Worm (Caenorhabditis elegans): Measurements from ENCODE around the gene T24H7.9.

DNA sequence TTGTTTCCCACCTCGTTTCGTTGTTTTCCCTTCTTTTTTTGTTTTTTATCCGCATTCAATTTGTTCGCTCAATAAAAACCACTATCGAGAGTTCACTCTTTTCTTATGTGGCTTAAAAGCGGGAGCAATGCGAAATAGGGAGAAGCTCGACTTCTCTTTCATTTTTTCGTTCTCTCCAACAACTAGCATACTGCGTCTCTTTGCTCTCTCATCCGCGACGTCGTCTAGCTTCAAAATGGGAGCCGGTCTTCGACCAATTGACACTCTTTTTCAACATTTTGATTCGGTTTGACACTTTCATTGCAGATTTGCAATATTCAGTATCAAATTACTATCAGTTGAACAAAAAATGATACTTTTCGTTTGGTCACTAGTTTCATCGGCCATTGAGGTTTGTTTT is 38.6 kb upstream of the T24H7.9 start, which contains the start of gene bpl-1:
- TF ChIP-seq tbp1 (GFP tag; optimal IDR thresholded peaks at IDR 0.05) (no peak), dpff-1 (tag; optimal IDR thresholded peaks at IDR 0.05) (no peak), efl-1 (GFP tag; optimal IDR thresholded peaks at IDR 0.05) (no peak), athp-1 (tag; optimal IDR thresholded peaks at IDR 0.05) (no peak)
